Worm (Caenorhabditis elegans) whole organism, mixed stage, embryonic: ENCODE measurements around the gene C17E7.4.

Experiments
- blmp-1 ChIP-seq: fragments of 150-350 bp; optimal IDR thresholded peaks from 2 replicates; lab custom pipeline; 2014; ENCODE audit warnings: missing biosample characterization, missing genetic modification characterization
- elt-3 ChIP-seq: fragments of 150-350 bp; optimal IDR thresholded peaks from 2 replicates; lab custom pipeline; 2014; ENCODE audit warnings: missing biosample characterization, missing genetic modification characterization
- lin-13 ChIP-seq: fragments of 150-350 bp; optimal IDR thresholded peaks from 2 replicates; lab custom pipeline; 2014; ENCODE audit warnings: missing biosample characterization, missing genetic modification characterization
- lsy-2 ChIP-seq: fragments of 150-350 bp; optimal IDR thresholded peaks from 2 replicates; lab custom pipeline; 2014; ENCODE audit warnings: missing biosample characterization, missing genetic modification characterization
- mab-5 ChIP-seq: fragments of 150-350 bp; optimal IDR thresholded peaks from 2 replicates; lab custom pipeline; 2014; ENCODE audit warnings: missing biosample characterization, missing genetic modification characterization
- mls-2 ChIP-seq: sonication (generic microtip); optimal IDR thresholded peaks from 2 replicates; lab custom pipeline; 2016; ENCODE audit warnings: mild to moderate bottlenecking, missing genetic modification characterization, moderate library complexity, missing compliant biosample characterization
- nhr-237 ChIP-seq: fragments of 150-350 bp; optimal IDR thresholded peaks from 2 replicates; lab custom pipeline; 2014; ENCODE audit warnings: missing biosample characterization, missing genetic modification characterization
- nhr-28 ChIP-seq: fragments of 150-350 bp; optimal IDR thresholded peaks from 2 replicates; lab custom pipeline; 2014; ENCODE audit warnings: missing biosample characterization, missing genetic modification characterization
- pha-4 ChIP-seq: fragments of 150-350 bp; optimal IDR thresholded peaks from 2 replicates; lab custom pipeline; 2018; ENCODE audit warnings: missing biosample characterization, missing genetic modification reagents, missing genetic modification characterization
- sem-2 ChIP-seq: fragments of 200-800 bp; sonication (Bioruptor generic); optimal IDR thresholded peaks from 2 replicates; lab custom pipeline; 2018; ENCODE audit warnings: mild to moderate bottlenecking, missing genetic modification characterization, missing compliant biosample characterization
- ztf-11 ChIP-seq: fragments of 150-350 bp; optimal IDR thresholded peaks from 2 replicates; lab custom pipeline; 2014; ENCODE audit warnings: missing biosample characterization, missing genetic modification characterization

DNA sequence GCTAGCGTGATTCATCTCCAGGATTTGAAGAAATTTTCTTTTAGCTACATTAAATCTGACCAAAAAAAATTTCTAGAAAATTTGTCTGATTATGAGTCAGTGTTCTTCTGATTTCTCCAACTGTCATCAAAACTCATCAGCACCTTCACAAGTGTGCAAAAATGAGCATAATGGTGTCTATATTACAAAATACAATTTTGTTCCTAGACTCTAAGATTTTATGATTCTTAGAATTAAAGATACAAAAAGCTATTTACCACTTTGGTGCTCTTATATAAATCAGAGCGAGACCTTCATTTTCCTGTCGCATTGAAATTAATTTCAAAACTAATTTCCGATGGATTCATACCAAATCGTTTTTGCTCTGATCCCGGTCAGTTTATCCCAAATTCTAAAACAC is 19.8 kb downstream of the C17E7.4 start, which contains the start of gene srx-68:
- TF ChIP-seq mab-5 (tag; lab: Kevin White, UChicago), result no peak
- no peak for TF ChIP-seq sem-2 (GFP tag; lab: Kevin White, UChicago)
- TF ChIP-seq ztf-11 (tag; lab: Kevin White, UChicago), result no peak
- no peak for TF ChIP-seq mls-2
- no peak for TF ChIP-seq blmp-1 (tag; lab: Kevin White, UChicago)
- no peak for TF ChIP-seq nhr-237
- TF ChIP-seq lsy-2 (tag; lab: Kevin White, UChicago), result no peak
- TF ChIP-seq elt-3 (tag; lab: Kevin White, UChicago), result no peak
- no peak for TF ChIP-seq nhr-28 (tag; lab: Kevin White, UChicago)
- TF ChIP-seq pha-4 (tag; lab: Kevin White, UChicago), result no peak
- TF ChIP-seq lin-13 (tag; lab: Kevin White, UChicago), result no peak
